Worm (Caenorhabditis elegans) whole organism, mixed stage, embryonic: Measurements from ENCODE around the gene evl-14.

ENCODE experiments used
- M03D4.4 ChIP-seq: sonication (generic microtip); optimal IDR thresholded peaks from 2 replicates; lab custom pipeline; 2017; ENCODE audit warnings: mild to moderate bottlenecking, missing genetic modification characterization, missing compliant biosample characterization
- bed-3 ChIP-seq: fragments of 200-800 bp; sonication (Bioruptor generic); optimal IDR thresholded peaks from 3 replicates; lab custom pipeline; 2018; ENCODE audit warnings: mild to moderate bottlenecking, missing genetic modification characterization, moderate library complexity, missing compliant biosample characterization
- blmp-1 ChIP-seq: fragments of 150-350 bp; optimal IDR thresholded peaks from 2 replicates; lab custom pipeline; 2014; ENCODE audit warnings: missing biosample characterization, missing genetic modification characterization
- ceh-83 ChIP-seq: fragments of 200-800 bp; sonication (Bioruptor generic); optimal IDR thresholded peaks from 2 replicates; lab custom pipeline; 2018; ENCODE audit warnings: mild to moderate bottlenecking, missing genetic modification characterization, missing compliant biosample characterization
- ces-1 ChIP-seq: fragments of 150-350 bp; optimal IDR thresholded peaks from 2 replicates; lab custom pipeline; 2014; ENCODE audit warnings: missing biosample characterization, missing genetic modification reagents, missing genetic modification characterization
- cnd-1 ChIP-seq: fragments of 200-800 bp; sonication (Bioruptor generic); optimal IDR thresholded peaks from 2 replicates; lab custom pipeline; 2018; ENCODE audit warnings: mild to moderate bottlenecking, missing genetic modification characterization, missing compliant biosample characterization
- drap-1 ChIP-seq: fragments of 200-800 bp; sonication (Bioruptor generic); optimal IDR thresholded peaks from 3 replicates; lab custom pipeline; 2018; ENCODE audit warnings: mild to moderate bottlenecking, missing genetic modification characterization, missing compliant biosample characterization
- elt-1 ChIP-seq: sonication (generic microtip); optimal IDR thresholded peaks from 2 replicates; lab custom pipeline; 2017; ENCODE audit warnings: missing genetic modification characterization, mild to moderate bottlenecking, missing compliant biosample characterization, antibody characterized with exemption, moderate library complexity, borderline replicate concordance; ENCODE audit not compliant: insufficient read depth
- elt-3 ChIP-seq: fragments of 150-350 bp; optimal IDR thresholded peaks from 2 replicates; lab custom pipeline; 2014; ENCODE audit warnings: missing biosample characterization, missing genetic modification characterization
- flh-1 ChIP-seq: fragments of 200-800 bp; sonication (Bioruptor generic); optimal IDR thresholded peaks from 2 replicates; lab custom pipeline; 2018; ENCODE audit warnings: mild to moderate bottlenecking, missing genetic modification characterization, moderate library complexity, missing compliant biosample characterization
- ham-2 ChIP-seq: fragments of 200-800 bp; sonication (Bioruptor generic); optimal IDR thresholded peaks from 2 replicates; lab custom pipeline; 2018; ENCODE audit warnings: mild to moderate bottlenecking, missing genetic modification characterization, missing compliant biosample characterization
- hlh-1 ChIP-seq: fragments of 150-350 bp; optimal IDR thresholded peaks from 2 replicates; lab custom pipeline; 2014; ENCODE audit warnings: missing biosample characterization, missing genetic modification reagents, missing genetic modification characterization
- lin-13 ChIP-seq: fragments of 150-350 bp; optimal IDR thresholded peaks from 2 replicates; lab custom pipeline; 2014; ENCODE audit warnings: missing biosample characterization, missing genetic modification characterization
- lin-32 ChIP-seq: fragments of 200-800 bp; sonication (Bioruptor generic); optimal IDR thresholded peaks from 2 replicates; lab custom pipeline; 2018; ENCODE audit warnings: mild to moderate bottlenecking, missing genetic modification characterization, missing compliant biosample characterization
- lsy-2 ChIP-seq: fragments of 150-350 bp; optimal IDR thresholded peaks from 2 replicates; lab custom pipeline; 2014; ENCODE audit warnings: missing biosample characterization, missing genetic modification characterization
- mab-5 ChIP-seq: fragments of 150-350 bp; optimal IDR thresholded peaks from 2 replicates; lab custom pipeline; 2014; ENCODE audit warnings: missing biosample characterization, missing genetic modification characterization
- mep-1 ChIP-seq: fragments of 150-350 bp; optimal IDR thresholded peaks from 2 replicates; lab custom pipeline; 2017; ENCODE audit warnings: missing biosample characterization, missing genetic modification reagents, missing genetic modification characterization, inconsistent platforms
- mls-2 ChIP-seq: sonication (generic microtip); optimal IDR thresholded peaks from 2 replicates; lab custom pipeline; 2016; ENCODE audit warnings: mild to moderate bottlenecking, missing genetic modification characterization, moderate library complexity, missing compliant biosample characterization
- nhr-12 ChIP-seq: fragments of 150-350 bp; optimal IDR thresholded peaks from 2 replicates; lab custom pipeline; 2014; ENCODE audit warnings: missing biosample characterization, missing genetic modification characterization
- nhr-2 ChIP-seq: fragments of 150-350 bp; optimal IDR thresholded peaks from 2 replicates; lab custom pipeline; 2014; ENCODE audit warnings: missing biosample characterization, missing genetic modification characterization
- nhr-28 ChIP-seq: fragments of 150-350 bp; optimal IDR thresholded peaks from 2 replicates; lab custom pipeline; 2014; ENCODE audit warnings: missing biosample characterization, missing genetic modification characterization
- nhr-76 ChIP-seq: sonication (generic microtip); optimal IDR thresholded peaks from 2 replicates; lab custom pipeline; 2017; ENCODE audit warnings: missing biosample characterization, missing genetic modification characterization
- pha-4 ChIP-seq: fragments of 150-350 bp; optimal IDR thresholded peaks from 2 replicates; lab custom pipeline; 2018; ENCODE audit warnings: missing biosample characterization, missing genetic modification reagents, missing genetic modification characterization
- sem-2 ChIP-seq: fragments of 200-800 bp; sonication (Bioruptor generic); optimal IDR thresholded peaks from 2 replicates; lab custom pipeline; 2018; ENCODE audit warnings: mild to moderate bottlenecking, missing genetic modification characterization, missing compliant biosample characterization
- snpc-4 ChIP-seq: fragments of 150-350 bp; optimal IDR thresholded peaks from 2 replicates; lab custom pipeline; 2014; ENCODE audit warnings: missing biosample characterization, missing genetic modification characterization
- sptf-1 ChIP-seq: sonication (generic microtip); optimal IDR thresholded peaks from 2 replicates; lab custom pipeline; 2017; ENCODE audit warnings: mild to moderate bottlenecking, missing genetic modification characterization, moderate library complexity, missing compliant biosample characterization
- tbx-8 ChIP-seq: fragments of 200-800 bp; sonication (Bioruptor generic); optimal IDR thresholded peaks from 2 replicates; lab custom pipeline; 2018; ENCODE audit warnings: mild to moderate bottlenecking, missing genetic modification characterization, moderate library complexity, missing compliant biosample characterization
- unc-39 ChIP-seq: fragments of 150-350 bp; optimal IDR thresholded peaks from 2 replicates; lab custom pipeline; 2014; ENCODE audit warnings: missing biosample characterization, missing genetic modification characterization
- unc-62 ChIP-seq: fragments of 150-350 bp; optimal IDR thresholded peaks from 2 replicates; lab custom pipeline; 2014; ENCODE audit warnings: missing biosample characterization, missing genetic modification reagents, missing genetic modification characterization
- zip-8 ChIP-seq: fragments of 150-350 bp; optimal IDR thresholded peaks from 2 replicates; lab custom pipeline; 2014; ENCODE audit warnings: missing biosample characterization, missing genetic modification characterization
- ztf-11 ChIP-seq: fragments of 150-350 bp; optimal IDR thresholded peaks from 2 replicates; lab custom pipeline; 2014; ENCODE audit warnings: missing biosample characterization, missing genetic modification characterization

Gene evl-14

ce11 chrIII:4349799-4350198, 36.9 kb upstream of the evl-14 start, which contains the start of gene B0285.6:
Gene B0285.6, plus strand, starts transcription at chrIII:4350099.
- no peak for TF ChIP-seq bed-3 (GFP tag; lab: Kevin White, UChicago)
- no peak for TF ChIP-seq M03D4.4
- no peak for TF ChIP-seq pha-4 (tag; lab: Kevin White, UChicago)
- no peak for TF ChIP-seq zip-8
- TF ChIP-seq nhr-12 (tag; lab: Kevin White, UChicago) = no peak
- no peak for TF ChIP-seq ztf-11 (tag; lab: Kevin White, UChicago)
- TF ChIP-seq cnd-1 (tag; lab: Kevin White, UChicago) = no peak
- no peak for TF ChIP-seq sem-2 (GFP tag; lab: Kevin White, UChicago)
- TF ChIP-seq ceh-83 = no peak
- TF ChIP-seq nhr-76 = no peak
- TF ChIP-seq unc-39 = no peak
- TF ChIP-seq blmp-1 (tag; lab: Kevin White, UChicago) = no peak
- TF ChIP-seq elt-1 (tag; lab: Kevin White, UChicago) = no peak
- TF ChIP-seq ces-1 (GFP tag; lab: Kevin White, UChicago) = no peak
- TF ChIP-seq lin-13 (tag; lab: Kevin White, UChicago) = no peak
- TF ChIP-seq tbx-8 (GFP tag; lab: Kevin White, UChicago) = no peak
- TF ChIP-seq flh-1 (GFP tag; lab: Kevin White, UChicago) = no peak
- no peak for TF ChIP-seq sptf-1 (tag; lab: Kevin White, UChicago)
- TF ChIP-seq, all 35 proteins: peak for 0

DNA sequence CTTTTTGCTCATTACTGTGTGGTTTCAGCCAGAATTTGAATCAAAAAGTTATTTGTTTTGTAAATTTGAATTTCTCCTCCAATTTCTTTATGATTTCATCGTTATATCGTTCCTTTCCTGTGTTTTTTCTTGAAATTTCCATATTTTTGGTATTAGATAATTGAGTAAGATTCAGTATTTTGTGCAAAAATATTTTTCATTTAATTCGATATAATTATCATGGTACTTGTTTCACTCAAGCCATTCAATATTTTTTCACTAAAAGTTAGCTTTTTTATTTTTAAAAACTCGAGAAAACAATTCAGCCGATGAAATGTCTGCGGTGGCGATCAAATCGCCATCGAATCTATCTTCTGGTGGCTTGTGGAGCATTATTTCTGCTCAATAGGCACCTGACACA, 32.1 kb upstream of the evl-14 start, which contains the start of gene hse-5:
hse-5 (plus strand) TSS at position 301 of the 400 bp plus-strand sequence.
- TF ChIP-seq sptf-1 (tag; lab: Kevin White, UChicago) = no peak
- no peak for TF ChIP-seq bed-3 (GFP tag; lab: Kevin White, UChicago)
- no peak for TF ChIP-seq mab-5
- no peak for TF ChIP-seq M03D4.4
- no peak for TF ChIP-seq lin-32
- no peak for TF ChIP-seq drap-1
- no peak for TF ChIP-seq flh-1 (GFP tag; lab: Kevin White, UChicago)
- TF ChIP-seq nhr-12 (tag; lab: Kevin White, UChicago) = no peak
- TF ChIP-seq snpc-4 (tag; lab: Kevin White, UChicago) = no peak
- TF ChIP-seq ham-2 (GFP tag; lab: Kevin White, UChicago) = no peak
- no peak for TF ChIP-seq elt-3 (tag; lab: Kevin White, UChicago)
- no peak for TF ChIP-seq unc-62 (GFP tag; lab: Kevin White, UChicago)
- TF ChIP-seq blmp-1 (tag; lab: Kevin White, UChicago) = no peak
- no peak for TF ChIP-seq elt-1 (tag; lab: Kevin White, UChicago)
- TF ChIP-seq tbx-8 (GFP tag; lab: Kevin White, UChicago) = no peak
- TF ChIP-seq nhr-2 (tag; lab: Kevin White, UChicago) = no peak
- TF ChIP-seq zip-8 = no peak
- no peak for TF ChIP-seq lin-13 (tag; lab: Kevin White, UChicago)

DNA sequence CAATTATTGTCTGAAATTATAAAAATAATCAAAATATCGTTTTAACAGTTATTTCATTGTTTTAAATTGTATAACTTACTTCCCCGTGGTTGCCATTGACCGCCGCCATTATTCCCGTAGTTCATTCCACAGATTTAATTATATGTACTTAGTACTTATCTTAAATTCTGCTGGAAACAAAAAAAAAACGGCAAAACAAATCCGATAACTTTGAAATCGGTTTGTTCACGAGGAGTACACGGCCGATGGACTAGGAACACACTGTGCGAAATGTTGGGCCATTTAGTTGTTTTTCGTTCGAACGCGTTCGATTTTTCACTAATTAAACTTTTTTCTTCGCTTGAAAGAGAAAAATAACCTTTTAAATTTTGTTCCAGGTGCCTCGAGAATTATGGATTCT, 30.1 kb upstream of the evl-14 start, which contains the start of the genes B0285.3 and lcmt-1:
B0285.3 (minus strand) TSS at position 267 of the 400 bp plus-strand sequence.
lcmt-1 (plus strand) TSS at position 377 of the 400 bp plus-strand sequence.
- TF ChIP-seq nhr-12 (tag; lab: Kevin White, UChicago) (no peak), elt-3 (tag; lab: Kevin White, UChicago) (no peak), lin-32 (no peak), unc-39 (no peak), flh-1 (GFP tag; lab: Kevin White, UChicago) (no peak), snpc-4 (tag; lab: Kevin White, UChicago) (no peak), M03D4.4 (no peak), nhr-28 (no peak), drap-1 (no peak), elt-1 (tag; lab: Kevin White, UChicago) (no peak), nhr-2 (tag; lab: Kevin White, UChicago) (no peak)

- TF ChIP-seq blmp-1 (tag; lab: Kevin White, UChicago) (no peak), nhr-2 (tag; lab: Kevin White, UChicago) (no peak), mls-2 (tag; lab: Kevin White, UChicago) (no peak), nhr-76 (no peak), mep-1 (tag; lab: Kevin White, UChicago) (no peak), unc-62 (GFP tag; lab: Kevin White, UChicago) (no peak), drap-1 (no peak), elt-1 (tag; lab: Kevin White, UChicago) (no peak), sem-2 (GFP tag; lab: Kevin White, UChicago) (no peak), mab-5 (no peak), ham-2 (GFP tag; lab: Kevin White, UChicago) (no peak), cnd-1 (tag; lab: Kevin White, UChicago) (no peak), elt-3 (tag; lab: Kevin White, UChicago) (no peak), ceh-83 (no peak), nhr-12 (tag; lab: Kevin White, UChicago) (no peak), ztf-11 (tag; lab: Kevin White, UChicago) (no peak), lsy-2 (tag; lab: Kevin White, UChicago) (no peak), lin-32 (no peak), sptf-1 (tag; lab: Kevin White, UChicago) (no peak), hlh-1 (no peak)
- TF ChIP-seq, all 35 proteins: peak for 0
These were observed 22.7 kb upstream of the evl-14 start for ce11 chrIII:4335614-4336013.
